Worm (Caenorhabditis elegans): Measurements from ENCODE around the gene col-142.

- TF ChIP-seq flt-1 (GFP tag; IDR thresholded peaks at IDR 0.05) (no peak), ama-1 (optimal IDR thresholded peaks at IDR 0.05) (no peak), tra-4 (tag; optimal IDR thresholded peaks at IDR 0.05) (no peak), ceh-13 (GFP tag; optimal IDR thresholded peaks at IDR 0.05) (no peak), scrt-1 (GFP tag; IDR thresholded peaks at IDR 0.05) (no peak), sea-1 (GFP tag; conservative IDR thresholded peaks at IDR 0.05) (no peak), hmbx-1 (tag; optimal IDR thresholded peaks at IDR 0.05) (no peak), ets-7 (tag; optimal IDR thresholded peaks at IDR 0.05) (no peak), pes-1 (GFP tag; IDR thresholded peaks at IDR 0.05) (no peak), F13C5.2 (tag; optimal IDR thresholded peaks at IDR 0.05) (no peak), hnd-1 (tag; optimal IDR thresholded peaks at IDR 0.05) (no peak), tbx-11 (GFP tag; IDR thresholded peaks at IDR 0.05) (no peak)
Measured at ce11 chrV:6783044-6783625, 47.8 kb upstream of the col-142 start.
